Worm (Caenorhabditis elegans) whole organism, L4 larva: Measurements from ENCODE around the gene F58D2.2.

Experiments
- F26F4.8 ChIP-seq: fragments of 200-800 bp; sonication (Bioruptor generic); conservative IDR thresholded peaks from 2 replicates; pipeline ENCODE4 v1.3.6; 2022; ENCODE audit warnings: missing genetic modification characterization, missing compliant biosample characterization
- F44E2.7 ChIP-seq: fragments of 200-800 bp; sonication (Bioruptor generic); IDR thresholded peaks from 2 replicates; pipeline ENCODE4 v2.1.2; 2022; ENCODE audit warnings: missing genetic modification characterization, missing compliant biosample characterization
- T26A8.4 ChIP-seq: fragments of 200-800 bp; sonication (Bioruptor generic); IDR thresholded peaks from 2 replicates; pipeline ENCODE4 v1.3.6; 2022; ENCODE audit warnings: missing genetic modification characterization, missing compliant biosample characterization
- Y48G9A.11 ChIP-seq: fragments of 200-800 bp; sonication (Bioruptor generic); IDR thresholded peaks from 2 replicates; pipeline ENCODE4 v1.3.6; 2022; ENCODE audit warnings: missing genetic modification reagents, missing genetic modification characterization, missing compliant biosample characterization
- Y75B8A.6 ChIP-seq: fragments of 200-800 bp; sonication (Bioruptor generic); IDR thresholded peaks from 2 replicates; pipeline ENCODE4 v1.3.6; 2022; ENCODE audit warnings: missing genetic modification reagents, missing genetic modification characterization, missing compliant biosample characterization
- ZK337.2 ChIP-seq: fragments of 200-800 bp; sonication (Bioruptor generic); IDR thresholded peaks from 2 replicates; pipeline ENCODE4 v1.3.6; 2022; ENCODE audit warnings: missing genetic modification reagents, missing genetic modification characterization, missing compliant biosample characterization
- arid-1 ChIP-seq: fragments of 200-800 bp; sonication (Bioruptor generic); conservative IDR thresholded peaks from 2 replicates; pipeline ENCODE4 v1.3.6; 2022; ENCODE audit warnings: missing genetic modification reagents, missing genetic modification characterization, missing compliant biosample characterization
- attf-4 ChIP-seq: sonication (generic microtip); optimal IDR thresholded peaks from 3 replicates; lab custom pipeline; 2017; ENCODE audit warnings: missing biosample characterization, missing genetic modification characterization
- ces-1 ChIP-seq: fragments of 150-350 bp; sonication (generic microtip); optimal IDR thresholded peaks from 4 replicates; lab custom pipeline; 2014; ENCODE audit warnings: missing biosample characterization, missing genetic modification reagents, missing genetic modification characterization
- daf-19 ChIP-seq: fragments of 200-800 bp; sonication (Bioruptor generic); conservative IDR thresholded peaks from 2 replicates; pipeline ENCODE4 v1.3.6; 2022; ENCODE audit warnings: missing genetic modification characterization, missing compliant biosample characterization
- daf-8 ChIP-seq: fragments of 200-800 bp; sonication (Bioruptor generic); IDR thresholded peaks from 2 replicates; pipeline ENCODE4 v1.3.6; 2022; ENCODE audit warnings: missing genetic modification characterization, missing compliant biosample characterization
- dmd-9 ChIP-seq: fragments of 200-800 bp; sonication (Bioruptor generic); IDR thresholded peaks from 2 replicates; pipeline ENCODE4 v1.3.6; 2022; ENCODE audit warnings: missing genetic modification reagents, missing genetic modification characterization, missing compliant biosample characterization
- dpl-1 ChIP-seq: fragments of 150-350 bp; optimal IDR thresholded peaks from 2 replicates; lab custom pipeline; 2014; ENCODE audit warnings: missing biosample characterization, missing genetic modification reagents, missing genetic modification characterization
- egl-27 ChIP-seq: sonication (generic microtip); optimal IDR thresholded peaks from 3 replicates; lab custom pipeline; 2017; ENCODE audit warnings: missing biosample characterization, missing genetic modification reagents, missing genetic modification characterization
- egl-43 ChIP-seq: fragments of 200-800 bp; sonication (Bioruptor generic); IDR thresholded peaks from 2 replicates; pipeline ENCODE4 v1.3.6; 2022; ENCODE audit warnings: missing genetic modification reagents, missing genetic modification characterization, missing compliant biosample characterization
- fkh-10 ChIP-seq: fragments of 150-350 bp; optimal IDR thresholded peaks from 2 replicates; lab custom pipeline; 2014; ENCODE audit warnings: missing biosample characterization, missing genetic modification reagents, missing genetic modification characterization
- hlh-30 ChIP-seq: sonication (generic microtip); optimal IDR thresholded peaks from 2 replicates; lab custom pipeline; 2017; ENCODE audit warnings: antibody characterized with exemption, mild to moderate bottlenecking, missing genetic modification characterization, missing compliant biosample characterization; ENCODE audit not compliant: insufficient read depth
- hmg-1.1 ChIP-seq: fragments of 200-800 bp; sonication (Bioruptor generic); IDR thresholded peaks from 2 replicates; pipeline ENCODE4 v1.3.6; 2022; ENCODE audit warnings: missing genetic modification reagents, missing genetic modification characterization, missing compliant biosample characterization
- lim-7 ChIP-seq: fragments of 200-800 bp; sonication (Bioruptor generic); IDR thresholded peaks from 2 replicates; pipeline ENCODE4 v1.3.6; 2022; ENCODE audit warnings: missing genetic modification characterization, missing compliant biosample characterization
- lin-1 ChIP-seq: fragments of 200-800 bp; sonication (Bioruptor generic); IDR thresholded peaks from 2 replicates; pipeline ENCODE4 v1.3.6; 2022; ENCODE audit warnings: missing genetic modification reagents, missing genetic modification characterization, missing compliant biosample characterization
- lin-38 ChIP-seq: fragments of 200-800 bp; sonication (Bioruptor generic); IDR thresholded peaks from 2 replicates; pipeline ENCODE4 v1.3.6; 2022; ENCODE audit warnings: missing genetic modification reagents, missing genetic modification characterization, missing compliant biosample characterization
- lsy-2 ChIP-seq, 2 experiments: fragments of 150-350 bp in 1 of 2; sonication (generic microtip) in 1 of 2; optimal IDR thresholded peaks; 2 replicates each; lab custom pipeline; 2014 to 2017; ENCODE audit warnings: missing biosample characterization in 2 of 2, missing genetic modification characterization in 2 of 2
- madf-5 ChIP-seq, 2 experiments: fragments of 200-800 bp; sonication (Bioruptor generic); IDR thresholded peaks; 2 replicates each; pipeline ENCODE4 v1.3.6; 2022; ENCODE audit warnings: missing compliant biosample characterization in 2 of 2, missing genetic modification characterization in 2 of 2
- mdl-1 ChIP-seq, 2 experiments: fragments of 150-350 bp in 1 of 2; sonication (generic microtip) in 1 of 2; optimal IDR thresholded peaks; 2 replicates each; lab custom pipeline; 2014 to 2017; ENCODE audit warnings: missing biosample characterization in 2 of 2, missing genetic modification characterization in 2 of 2
- mes-2 ChIP-seq: sonication (generic microtip); optimal IDR thresholded peaks from 2 replicates; lab custom pipeline; 2016; ENCODE audit warnings: missing genotype, mild to moderate bottlenecking, missing genetic modification characterization, missing compliant biosample characterization; ENCODE audit not compliant: poor library complexity, severe bottlenecking
- mxl-3 ChIP-seq: fragments of 200-800 bp; sonication (Bioruptor generic); optimal IDR thresholded peaks from 2 replicates; lab custom pipeline; 2018; ENCODE audit warnings: mild to moderate bottlenecking, missing genetic modification characterization, missing compliant biosample characterization
- nhr-11 ChIP-seq: fragments of 150-350 bp; optimal IDR thresholded peaks from 2 replicates; lab custom pipeline; 2014; ENCODE audit warnings: missing biosample characterization, missing genetic modification characterization
- nhr-28 ChIP-seq: fragments of 150-350 bp; optimal IDR thresholded peaks from 2 replicates; lab custom pipeline; 2014; ENCODE audit warnings: missing biosample characterization, missing genetic modification characterization
- nhr-41 ChIP-seq: fragments of 200-800 bp; sonication (Bioruptor generic); IDR thresholded peaks from 2 replicates; pipeline ENCODE4 v1.3.6; 2022; ENCODE audit warnings: missing genetic modification reagents, missing genetic modification characterization, missing compliant biosample characterization
- nhr-42 ChIP-seq: fragments of 200-800 bp; sonication (Bioruptor generic); IDR thresholded peaks from 2 replicates; pipeline ENCODE4 v1.3.6; 2022; ENCODE audit warnings: missing genetic modification characterization, missing compliant biosample characterization
- nhr-48 ChIP-seq: sonication (generic microtip); optimal IDR thresholded peaks from 2 replicates; lab custom pipeline; 2016; ENCODE audit warnings: mild to moderate bottlenecking, missing genetic modification characterization, missing compliant biosample characterization
- nhr-6 ChIP-seq: fragments of 150-350 bp; optimal IDR thresholded peaks from 2 replicates; lab custom pipeline; 2014; ENCODE audit warnings: missing biosample characterization, missing genetic modification characterization
- pha-4 ChIP-seq, 2 experiments: fragments of 150-350 bp in 1 of 2; fragments of 200-800 bp in 1 of 2; sonication (Bioruptor generic) in 1 of 2; IDR thresholded peaks in 1 of 2; optimal IDR thresholded peaks in 1 of 2; 2 replicates each; pipeline versions ENCODE4 v1.3.6 to Lab custom; 2014 to 2022; ENCODE audit warnings: missing genetic modification characterization in 2 of 2, missing genetic modification reagents in 2 of 2, missing biosample characterization in 1 of 2, missing compliant biosample characterization in 1 of 2
- saeg-2 ChIP-seq: fragments of 200-800 bp; sonication (Bioruptor generic); IDR thresholded peaks from 2 replicates; pipeline ENCODE4 v1.3.6; 2022; ENCODE audit warnings: missing genetic modification reagents, missing genetic modification characterization, missing compliant biosample characterization
- sdz-12 ChIP-seq: fragments of 200-800 bp; sonication (Bioruptor generic); optimal IDR thresholded peaks from 2 replicates; lab custom pipeline; 2018; ENCODE audit warnings: mild to moderate bottlenecking, missing genetic modification characterization, missing compliant biosample characterization
- spr-3 ChIP-seq: fragments of 200-800 bp; sonication (Bioruptor generic); optimal IDR thresholded peaks from 2 replicates; lab custom pipeline; 2018; ENCODE audit warnings: mild to moderate bottlenecking, missing genetic modification characterization, missing compliant biosample characterization
- unc-130 ChIP-seq: sonication (generic microtip); optimal IDR thresholded peaks from 2 replicates; lab custom pipeline; 2016; ENCODE audit warnings: missing genetic modification reagents, missing genetic modification characterization, missing compliant biosample characterization
- zfp-3 ChIP-seq: fragments of 200-800 bp; sonication (Bioruptor generic); conservative IDR thresholded peaks from 2 replicates; pipeline ENCODE4 v1.3.6; 2022; ENCODE audit warnings: missing genetic modification reagents, missing genetic modification characterization, missing compliant biosample characterization

The F58D2.2 gene

DNA sequence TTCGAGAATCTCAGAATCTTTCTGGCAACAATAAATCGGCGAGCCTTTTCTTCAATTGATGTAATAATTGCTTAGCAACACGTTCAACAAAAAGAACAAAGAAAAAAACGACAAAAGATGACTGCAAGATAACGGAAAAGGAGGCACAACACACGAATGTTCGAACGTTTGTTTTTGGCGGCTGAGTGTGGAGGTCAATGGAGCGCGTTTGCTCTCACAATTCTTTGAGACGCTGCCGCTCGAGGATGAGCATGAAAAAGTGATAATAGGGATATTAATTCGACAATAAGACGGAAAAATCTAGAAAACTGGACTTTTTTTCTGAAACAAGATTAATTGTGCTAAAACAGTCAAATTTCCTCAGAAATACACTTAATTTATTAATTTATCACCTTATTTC lies 16.3 kb downstream of the F58D2.2 start:
- TF ChIP-seq nhr-28 (tag; lab: Kevin White, UChicago) (peak; percentile 7), lsy-2 (tag; optimal IDR thresholded peaks at IDR 0.05; lab: Kevin White, UChicago) (peak in 1 of 2 experiments; percentile 20), dpl-1 (GFP tag; lab: Kevin White, UChicago) (peak; percentile 58), hlh-30 (tag; lab: Kevin White, UChicago) (peak; percentile 21), egl-43 (no peak), nhr-11 (tag; lab: Kevin White, UChicago) (no peak), nhr-6 (tag; lab: Kevin White, UChicago) (peak; percentile 28), lin-38 (GFP tag; lab: Robert Waterston, UW) (peak; percentile 78), mes-2 (peak; percentile 57)

- TF ChIP-seq hmg-1.1 (GFP tag; lab: Robert Waterston, UW), result no peak
- TF ChIP-seq unc-130 (GFP tag; lab: Kevin White, UChicago), result no peak
- TF ChIP-seq sdz-12 (GFP tag; lab: Kevin White, UChicago), result no peak
- TF ChIP-seq madf-5 (GFP tag; IDR thresholded peaks at IDR 0.05; lab: Robert Waterston, UW), result no peak
- TF ChIP-seq lim-7 (GFP tag; lab: Robert Waterston, UW), result no peak
- TF ChIP-seq pha-4 (GFP tag; IDR thresholded peaks at IDR 0.05; lab: Robert Waterston, UW), result no peak
- no peak for TF ChIP-seq pha-4 (tag; optimal IDR thresholded peaks at IDR 0.05; lab: Kevin White, UChicago)
- TF ChIP-seq ZK337.2 (GFP tag; lab: Robert Waterston, UW), result no peak
- TF ChIP-seq daf-8 (GFP tag; lab: Robert Waterston, UW), result no peak
- no peak for TF ChIP-seq nhr-42
- no peak for TF ChIP-seq mdl-1 (tag; optimal IDR thresholded peaks at IDR 0.05; lab: Kevin White, UChicago)
- no peak for TF ChIP-seq F26F4.8 (GFP tag; lab: Robert Waterston, UW)
- TF ChIP-seq F44E2.7 (GFP tag; lab: Robert Waterston, UW), result no peak
- no peak for TF ChIP-seq lin-1 (GFP tag; lab: Robert Waterston, UW)
- TF ChIP-seq nhr-41, result no peak
- no peak for TF ChIP-seq Y75B8A.6
- no peak for TF ChIP-seq spr-3 (GFP tag; lab: Kevin White, UChicago)
- no peak for TF ChIP-seq zfp-3 (GFP tag; lab: Robert Waterston, UW)
- TF ChIP-seq egl-27 (tag; lab: Kevin White, UChicago), result no peak
- TF ChIP-seq daf-19 (GFP tag; lab: Robert Waterston, UW), result no peak
- TF ChIP-seq arid-1, result no peak
- TF ChIP-seq, all 104 proteins: peak for 0
Measured at ce11 chrIV:13209566-13209965, 20.0 kb downstream of the F58D2.2 start, which contains the start of gene C48D1.9. C48D1.9 (minus strand) TSS chrIV:13209666.

DNA sequence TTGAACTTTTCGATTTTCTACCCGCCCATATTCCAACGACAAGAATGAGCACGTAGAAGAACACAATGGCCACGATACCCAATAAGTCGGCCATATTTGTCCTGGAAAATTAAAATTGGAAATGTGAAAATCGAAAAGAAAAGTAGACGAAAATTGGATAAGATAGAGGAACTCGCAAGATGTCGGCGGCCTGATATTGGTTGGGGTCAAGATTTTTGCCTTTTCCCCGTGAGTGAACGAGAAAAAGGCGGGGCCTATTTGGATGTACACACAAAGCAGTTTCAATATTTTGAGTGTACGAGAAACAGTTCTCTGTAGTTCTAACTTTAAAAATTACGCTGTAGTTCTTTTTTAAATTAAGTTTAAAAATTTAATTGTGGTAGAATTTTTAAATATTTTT lies 24.9 kb downstream of the F58D2.2 start, which contains the start of gene cho-1:
Gene cho-1 (minus strand): TSS at position 101 of the 400 bp plus-strand sequence.
- TF ChIP-seq egl-27 (tag; lab: Kevin White, UChicago) (no peak), mxl-3 (GFP tag; lab: Kevin White, UChicago) (no peak), T26A8.4 (GFP tag; lab: Robert Waterston, UW) (no peak), Y48G9A.11 (GFP tag; lab: Robert Waterston, UW) (no peak), hmg-1.1 (GFP tag; lab: Robert Waterston, UW) (no peak), dmd-9 (GFP tag; lab: Robert Waterston, UW) (no peak), attf-4 (tag; lab: Kevin White, UChicago) (no peak), nhr-48 (tag; lab: Kevin White, UChicago) (no peak)
- TF ChIP-seq, all 104 proteins: peak for 0

DNA sequence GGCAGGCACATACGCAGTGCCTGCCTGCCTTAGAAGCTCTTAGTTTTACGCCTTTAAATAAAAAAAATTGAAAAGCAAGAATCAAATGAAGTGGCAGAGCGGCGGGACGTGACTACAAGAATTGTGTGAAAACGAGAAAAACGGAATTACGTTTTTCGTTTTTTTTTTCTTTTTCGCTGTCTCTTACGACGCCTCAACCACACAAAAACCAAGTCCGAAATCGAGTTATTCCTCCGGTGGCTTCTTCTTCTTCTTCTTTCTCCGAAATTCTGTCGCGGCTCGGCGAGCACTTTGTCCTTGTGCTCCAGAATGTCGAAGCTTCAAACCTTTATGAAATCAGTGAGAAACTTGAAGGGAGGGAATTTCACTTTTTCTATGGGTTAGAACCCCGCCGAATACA lies 31.0 kb downstream of the F58D2.2 start:
- TF ChIP-seq saeg-2 (no peak), fkh-10 (GFP tag; lab: Kevin White, UChicago) (peak; percentile 65), ces-1 (GFP tag; lab: Kevin White, UChicago) (peak; percentile 34)
